1 fruit fly cellular context compared by ENCODE assay signal in the genomic region with DNA sequence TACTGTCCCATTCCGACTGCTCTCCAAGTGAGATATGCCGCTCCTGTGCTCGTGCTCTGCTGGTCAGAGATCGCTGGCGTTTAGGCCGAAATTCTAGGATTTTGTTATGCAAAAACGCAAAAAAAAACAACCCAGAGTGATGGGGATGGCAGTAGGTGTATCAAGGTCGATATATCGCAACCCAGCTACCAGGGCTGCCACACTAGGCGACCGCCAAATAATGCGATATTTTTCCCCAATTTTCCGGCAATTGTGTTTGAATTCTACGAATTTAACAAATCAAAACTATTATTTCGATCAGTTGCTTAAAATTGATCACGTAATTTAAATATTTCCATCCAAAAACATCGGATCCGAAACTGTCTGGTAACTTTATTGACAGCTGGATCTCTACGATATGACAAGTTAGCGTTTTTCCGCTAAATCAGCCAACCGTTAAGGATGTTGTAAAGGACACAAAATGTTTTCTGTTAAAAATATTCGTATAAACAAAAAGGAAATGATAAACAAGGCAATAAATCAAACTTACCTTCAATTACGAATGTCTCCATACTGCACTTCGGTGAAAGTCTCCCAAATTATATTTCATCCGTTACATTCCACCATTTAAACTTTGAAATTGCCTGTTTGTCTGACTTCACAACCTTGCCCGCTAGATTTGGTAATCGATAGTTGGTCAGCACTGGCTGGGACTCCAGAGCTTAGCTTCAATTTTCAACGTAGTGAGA.
TF ChIP-seq lines count a peak whose summit lies in the region.

A gene (plus strand): TSS at position 678 of the 728 bp plus-strand sequence.

TF ChIP-seq in whole organism, embryonic, 481 proteins besides CTCF, POLR2A, EP300 and RAD21 (continued from another document and continues in another):
- TF ChIP-seq Pdp1 (GFP tag; optimal IDR thresholded peaks at IDR 0.05; lab: Kevin White, UChicago) (peak; percentile 73 to 95), CG11695 (GFP tag; IDR thresholded peaks at IDR 0.05; lab: Robert Waterston, UW) (0 out of 3 replicates have a peak, but pooled peaks have one; percentile 18), hth (optimal IDR thresholded peaks at IDR 0.05; lab: Kevin White, UChicago) (no peak), CG13287 (GFP tag; IDR thresholded peaks at IDR 0.05; lab: Robert Waterston, UW; ENCODE audit: partially characterized antibody) (peak; percentile 90), Hr51 (GFP tag; optimal IDR thresholded peaks at IDR 0.05; lab: Kevin White, UChicago) (peak in 1 of 2 experiments; percentile 59), CG32532 (GFP tag; IDR thresholded peaks at IDR 0.05; lab: Robert Waterston, UW) (peak; percentile 76), CG7271 (tag; optimal IDR thresholded peaks at IDR 0.05; lab: Kevin White, UChicago) (peak; percentile 21), CG6813 (GFP tag; optimal IDR thresholded peaks at IDR 0.05; lab: Kevin White, UChicago) (no peak), Stat92E (GFP tag; optimal IDR thresholded peaks at IDR 0.05; lab: Kevin White, UChicago) (no peak), CG1024 (GFP tag; IDR thresholded peaks at IDR 0.05; lab: Robert Waterston, UW) (peak; percentile 53), Meics (GFP tag; optimal IDR thresholded peaks at IDR 0.05; lab: Kevin White, UChicago) (peak; percentile 54), CG3995 (GFP tag; optimal IDR thresholded peaks at IDR 0.05; lab: Kevin White, UChicago) (peak; percentile 31), mam (GFP tag; optimal IDR thresholded peaks at IDR 0.05; lab: Kevin White, UChicago) (peak; percentile 73), Atf3 (GFP tag; optimal IDR thresholded peaks at IDR 0.05; lab: Kevin White, UChicago) (peak; percentile 77), NC2α (GFP tag; optimal IDR thresholded peaks at IDR 0.05; lab: Kevin White, UChicago) (peak; percentile 13), dati (GFP tag; IDR thresholded peaks at IDR 0.05; lab: Robert Waterston, UW) (peak; percentile 23; the same call in 1 of the 2 replicates), HLH3B (GFP tag; IDR thresholded peaks at IDR 0.05; lab: Robert Waterston, UW) (peak; percentile 62), slbo (GFP tag; IDR thresholded peaks at IDR 0.05; lab: Robert Waterston, UW) (peak; percentile 89), CG6254 (GFP tag; optimal IDR thresholded peaks at IDR 0.05; lab: Kevin White, UChicago) (peak; percentile 22), Hmx (GFP tag; optimal IDR thresholded peaks at IDR 0.05; lab: Kevin White, UChicago) (no peak), CG8290 (GFP tag; optimal IDR thresholded peaks at IDR 0.05; lab: Kevin White, UChicago) (peak; percentile 73), CG8290 (tag; optimal IDR thresholded peaks at IDR 0.05; lab: Kevin White, UChicago) (peak in 1 of 2 experiments; percentile 83), CG6854 (GFP tag; optimal IDR thresholded peaks at IDR 0.05; lab: Kevin White, UChicago) (no peak), YL-1 (GFP tag; optimal IDR thresholded peaks at IDR 0.05; lab: Kevin White, UChicago) (peak; percentile 65), CG12391 (tag; optimal IDR thresholded peaks at IDR 0.05; lab: Kevin White, UChicago) (peak; percentile 81), cg (GFP tag; optimal IDR thresholded peaks at IDR 0.05; lab: Kevin White, UChicago) (no peak), inv (GFP tag; IDR thresholded peaks at IDR 0.05; lab: Robert Waterston, UW; ENCODE audit: partially characterized antibody) (peak; percentile 95), bcd (GFP tag; optimal IDR thresholded peaks at IDR 0.05; lab: Kevin White, UChicago) (peak; percentile 65), Ptx1 (GFP tag; IDR thresholded peaks at IDR 0.05; lab: Robert Waterston, UW) (peak; percentile 81), Six4 (GFP tag; optimal IDR thresholded peaks at IDR 0.05; lab: Kevin White, UChicago) (peak; percentile 49), CG9437 (GFP tag; optimal IDR thresholded peaks at IDR 0.05; lab: Kevin White, UChicago) (peak; percentile 67), lmd (GFP tag; IDR thresholded peaks at IDR 0.05; lab: Robert Waterston, UW) (peak; percentile 74), ap (GFP tag; IDR thresholded peaks at IDR 0.05; lab: Robert Waterston, UW) (peak; percentile 69; the same call in 1 of the 2 replicates), eyg (GFP tag; optimal IDR thresholded peaks at IDR 0.05; lab: Kevin White, UChicago) (peak; percentile 20), CG12942 (GFP tag; optimal IDR thresholded peaks at IDR 0.05; lab: Kevin White, UChicago) (peak; percentile 69), ranshi (GFP tag; IDR thresholded peaks at IDR 0.05; lab: Robert Waterston, UW) (peak; percentile 62; the same call in 1 of the 2 replicates), Bgb (GFP tag; IDR thresholded peaks at IDR 0.05; lab: Robert Waterston, UW; ENCODE audit: partially characterized antibody) (peak; percentile 94), gt (GFP tag; IDR thresholded peaks at IDR 0.05; lab: Robert Waterston, UW) (peak; percentile 60; the same call in 1 of the 2 replicates), Oaz (GFP tag; IDR thresholded peaks at IDR 0.05; lab: Robert Waterston, UW) (peak; percentile 37), Doc2 (GFP tag; IDR thresholded peaks at IDR 0.05; lab: Robert Waterston, UW) (no peak), Tbp (GFP tag; optimal IDR thresholded peaks at IDR 0.05; lab: Kevin White, UChicago) (no peak), dm (GFP tag; optimal IDR thresholded peaks at IDR 0.05; lab: Kevin White, UChicago) (peak; percentile 67), H15 (GFP tag; IDR thresholded peaks at IDR 0.05; lab: Robert Waterston, UW) (peak; percentile 68; the same call in 2 of the 3 replicates), CG3726 (GFP tag; IDR thresholded peaks at IDR 0.05; lab: Robert Waterston, UW) (peak; percentile 33; the same call in 2 of the 3 replicates), Hmr (GFP tag; optimal IDR thresholded peaks at IDR 0.05; lab: Kevin White, UChicago) (peak; percentile 71), bab2 (GFP tag; optimal IDR thresholded peaks at IDR 0.05; lab: Kevin White, UChicago) (peak; percentile 75), CG1603 (tag; optimal IDR thresholded peaks at IDR 0.05; lab: Kevin White, UChicago) (peak; percentile 90), en (GFP tag; optimal IDR thresholded peaks at IDR 0.05; lab: Kevin White, UChicago) (no peak), h (optimal IDR thresholded peaks at IDR 0.05; lab: Kevin White, UChicago) (no peak), slou (GFP tag; optimal IDR thresholded peaks at IDR 0.05; lab: Kevin White, UChicago) (no peak), HHEX (GFP tag; optimal IDR thresholded peaks at IDR 0.05; lab: Kevin White, UChicago) (peak; percentile 44), CG11398 (GFP tag; optimal IDR thresholded peaks at IDR 0.05; lab: Kevin White, UChicago) (peak; percentile 42), amos (GFP tag; IDR thresholded peaks at IDR 0.05; lab: Robert Waterston, UW; ENCODE audit: partially characterized antibody) (peak; percentile 96), usp (GFP tag; optimal IDR thresholded peaks at IDR 0.05; lab: Kevin White, UChicago) (no peak), NC2β (GFP tag; optimal IDR thresholded peaks at IDR 0.05; lab: Kevin White, UChicago) (no peak), grn (GFP tag; optimal IDR thresholded peaks at IDR 0.05; lab: Kevin White, UChicago) (no peak), cas (GFP tag; IDR thresholded peaks at IDR 0.05; lab: Robert Waterston, UW) (no peak), otp (GFP tag; IDR thresholded peaks at IDR 0.05; lab: Robert Waterston, UW) (0 out of 3 replicates have a peak, but pooled peaks have one; percentile 23), Lim3 (GFP tag; IDR thresholded peaks at IDR 0.05; lab: Robert Waterston, UW) (no peak), Ada2b (GFP tag; IDR thresholded peaks at IDR 0.05; lab: Robert Waterston, UW) (peak; percentile 41; the same call in 1 of the 2 replicates), CG11093 (GFP tag; IDR thresholded peaks at IDR 0.05; lab: Robert Waterston, UW) (peak; percentile 55; the same call in 1 of the 3 replicates), CG6791 (GFP tag; IDR thresholded peaks at IDR 0.05; lab: Robert Waterston, UW; ENCODE audit: partially characterized antibody) (peak; percentile 95), Awh (GFP tag; IDR thresholded peaks at IDR 0.05; lab: Robert Waterston, UW) (0 out of 2 replicates have a peak, but pooled peaks have one; percentile 25), rib (GFP tag; IDR thresholded peaks at IDR 0.05; lab: Robert Waterston, UW) (peak; percentile 79), D19A (tag; optimal IDR thresholded peaks at IDR 0.05; lab: Kevin White, UChicago) (no peak), CG4820 (GFP tag; optimal IDR thresholded peaks at IDR 0.05; lab: Kevin White, UChicago) (peak; percentile 58), Dp (GFP tag; optimal IDR thresholded peaks at IDR 0.05; lab: Kevin White, UChicago) (peak; percentile 31), Drgx (GFP tag; IDR thresholded peaks at IDR 0.05; lab: Robert Waterston, UW) (0 out of 2 replicates have a peak, but pooled peaks have one; percentile 18), CG10366 (GFP tag; IDR thresholded peaks at IDR 0.05; lab: Robert Waterston, UW) (peak; percentile 78), ftz-f1 (GFP tag; optimal IDR thresholded peaks at IDR 0.05; lab: Kevin White, UChicago) (peak; percentile 98), Ssrp (tag; optimal IDR thresholded peaks at IDR 0.05; lab: Kevin White, UChicago) (peak; percentile 57), insv (GFP tag; optimal IDR thresholded peaks at IDR 0.05; lab: Kevin White, UChicago) (no peak), Nf-YA (GFP tag; IDR thresholded peaks at IDR 0.05; lab: Robert Waterston, UW) (no peak), Aef1 (GFP tag; IDR thresholded peaks at IDR 0.05; lab: Robert Waterston, UW) (peak; percentile 70), CG18764 (GFP tag; optimal IDR thresholded peaks at IDR 0.05; lab: Kevin White, UChicago) (peak; percentile 64), CG31224 (GFP tag; IDR thresholded peaks at IDR 0.05; lab: Robert Waterston, UW) (peak; percentile 70), mirr (GFP tag; optimal IDR thresholded peaks at IDR 0.05; lab: Kevin White, UChicago) (peak; percentile 3), Camta (GFP tag; optimal IDR thresholded peaks at IDR 0.05; lab: Kevin White, UChicago) (peak; percentile 16), CG7839 (tag; optimal IDR thresholded peaks at IDR 0.05; lab: Kevin White, UChicago) (peak; percentile 57), Sox100B (GFP tag; optimal IDR thresholded peaks at IDR 0.05; lab: Kevin White, UChicago) (no peak), Scr (GFP tag; IDR thresholded peaks at IDR 0.05; lab: Robert Waterston, UW; ENCODE audit: partially characterized antibody) (peak; percentile 97), Fer3 (tag; optimal IDR thresholded peaks at IDR 0.05; lab: Kevin White, UChicago) (peak; percentile 46), lbe (GFP tag; optimal IDR thresholded peaks at IDR 0.05; lab: Kevin White, UChicago) (no peak), CG18011 (GFP tag; optimal IDR thresholded peaks at IDR 0.05; lab: Kevin White, UChicago) (peak; percentile 25), danr (GFP tag; IDR thresholded peaks at IDR 0.05; lab: Robert Waterston, UW) (peak; percentile 50; the same call in 1 of the 2 replicates), HLH4C (GFP tag; IDR thresholded peaks at IDR 0.05; lab: Robert Waterston, UW; ENCODE audit: partially characterized antibody) (peak; percentile 87), gfzf (GFP tag; optimal IDR thresholded peaks at IDR 0.05; lab: Kevin White, UChicago) (peak; percentile 27), CG2678 (tag; optimal IDR thresholded peaks at IDR 0.05; lab: Kevin White, UChicago) (peak; percentile 63), CG6689 (GFP tag; IDR thresholded peaks at IDR 0.05; lab: Robert Waterston, UW) (peak; percentile 71), tup (GFP tag; optimal IDR thresholded peaks at IDR 0.05; lab: Kevin White, UChicago) (peak; percentile 25), Hsf (GFP tag; optimal IDR thresholded peaks at IDR 0.05; lab: Kevin White, UChicago) (peak; percentile 75), gem (tag; optimal IDR thresholded peaks at IDR 0.05; lab: Kevin White, UChicago) (peak; percentile 80), Blimp-1 (GFP tag; optimal IDR thresholded peaks at IDR 0.05; lab: Kevin White, UChicago) (no peak), PHDP (tag; optimal IDR thresholded peaks at IDR 0.05; lab: Kevin White, UChicago) (peak; percentile 46), CG13775 (GFP tag; optimal IDR thresholded peaks at IDR 0.05; lab: Kevin White, UChicago) (peak; percentile 87), ci (GFP tag; IDR thresholded peaks at IDR 0.05; lab: Robert Waterston, UW) (peak; percentile 76; the same call in 2 of the 3 replicates), CG1832 (GFP tag; optimal IDR thresholded peaks at IDR 0.05; lab: Kevin White, UChicago) (no peak), nmo (GFP tag; optimal IDR thresholded peaks at IDR 0.05; lab: Kevin White, UChicago) (peak; percentile 87), emc (GFP tag; optimal IDR thresholded peaks at IDR 0.05; lab: Kevin White, UChicago) (peak; percentile 44), btn (GFP tag; optimal IDR thresholded peaks at IDR 0.05; lab: Kevin White, UChicago) (peak; percentile 32), CG1647 (GFP tag; optimal IDR thresholded peaks at IDR 0.05; lab: Kevin White, UChicago) (peak; percentile 28), croc (GFP tag; conservative IDR thresholded peaks at IDR 0.05; lab: Robert Waterston, UW) (peak; percentile 56; the same call in 2 of the 3 replicates), bbx (GFP tag; IDR thresholded peaks at IDR 0.05; lab: Robert Waterston, UW; ENCODE audit: partially characterized antibody) (peak; percentile 91), maf-S (GFP tag; optimal IDR thresholded peaks at IDR 0.05; lab: Kevin White, UChicago) (peak; percentile 30), CG8765 (GFP tag; IDR thresholded peaks at IDR 0.05; lab: Robert Waterston, UW) (peak; percentile 85), fd96Cb (tag; optimal IDR thresholded peaks at IDR 0.05; lab: Kevin White, UChicago) (peak; percentile 66), CG6272 (GFP tag; IDR thresholded peaks at IDR 0.05; lab: Robert Waterston, UW) (peak; percentile 87), CG10321 (GFP tag; IDR thresholded peaks at IDR 0.05; lab: Robert Waterston, UW) (no peak), CG34224 (GFP tag; IDR thresholded peaks at IDR 0.05; lab: Robert Waterston, UW; ENCODE audit: partially characterized antibody) (peak; percentile 86), CG10274 (GFP tag; optimal IDR thresholded peaks at IDR 0.05; lab: Kevin White, UChicago) (no peak), zfh2 (GFP tag; optimal IDR thresholded peaks at IDR 0.05; lab: Kevin White, UChicago) (peak; percentile 82), hbn (GFP tag; IDR thresholded peaks at IDR 0.05; lab: Robert Waterston, UW; ENCODE audit: partially characterized antibody) (peak; percentile 94), CG31441 (GFP tag; IDR thresholded peaks at IDR 0.05; lab: Robert Waterston, UW) (no peak; the same call in 1 of the 2 replicates), CG31365 (tag; optimal IDR thresholded peaks at IDR 0.05; lab: Kevin White, UChicago) (no peak), CG8388 (GFP tag; optimal IDR thresholded peaks at IDR 0.05; lab: Kevin White, UChicago) (peak; percentile 66), Opbp (GFP tag; IDR thresholded peaks at IDR 0.05; lab: Robert Waterston, UW; ENCODE audit: partially characterized antibody) (peak; percentile 93), Xbp1 (GFP tag; optimal IDR thresholded peaks at IDR 0.05; lab: Kevin White, UChicago) (peak; percentile 65), pita (GFP tag; optimal IDR thresholded peaks at IDR 0.05; lab: Kevin White, UChicago) (no peak)
